Worm (Caenorhabditis elegans) whole organism, L3 larva: ENCODE data around the gene C27A2.8.

Experiments used
- R02D3.7 ChIP-seq: fragments of 150-350 bp; optimal IDR thresholded peaks from 2 replicates; lab custom pipeline; 2014; ENCODE audit warnings: missing biosample characterization, missing genetic modification characterization
- ZK546.5 ChIP-seq: sonication (generic microtip); optimal IDR thresholded peaks from 2 replicates; lab custom pipeline; 2017; ENCODE audit warnings: missing biosample characterization, missing genetic modification characterization
- ceh-16 ChIP-seq: sonication (generic microtip); optimal IDR thresholded peaks from 2 replicates; lab custom pipeline; 2017; ENCODE audit warnings: missing biosample characterization, missing genetic modification characterization
- ceh-28 ChIP-seq: fragments of 150-350 bp; optimal IDR thresholded peaks from 2 replicates; lab custom pipeline; 2014; ENCODE audit warnings: missing biosample characterization, missing genetic modification reagents, missing genetic modification characterization
- egl-27 ChIP-seq: sonication (generic microtip); optimal IDR thresholded peaks from 4 replicates; lab custom pipeline; 2017; ENCODE audit warnings: missing biosample characterization, missing genetic modification reagents, missing genetic modification characterization
- egl-5 ChIP-seq: fragments of 150-350 bp; optimal IDR thresholded peaks from 2 replicates; lab custom pipeline; 2017; ENCODE audit warnings: missing biosample characterization, missing genetic modification reagents, missing genetic modification characterization, inconsistent platforms
- elt-1 ChIP-seq: fragments of 150-350 bp; optimal IDR thresholded peaks from 2 replicates; lab custom pipeline; 2014; ENCODE audit warnings: missing biosample characterization, missing genetic modification characterization
- elt-2 ChIP-seq: sonication (generic microtip); optimal IDR thresholded peaks from 2 replicates; lab custom pipeline; 2016; ENCODE audit warnings: missing genetic modification reagents, mild to moderate bottlenecking, missing genetic modification characterization, missing compliant biosample characterization
- elt-3 ChIP-seq, 3 experiments: fragments of 150-350 bp in 1 of 3; sonication (generic microtip) in 2 of 3; optimal IDR thresholded peaks; 2 replicates in 2 of 3; 4 replicates in 1 of 3; lab custom pipeline; 2014 to 2017; ENCODE audit warnings: missing biosample characterization in 3 of 3, missing genetic modification characterization in 3 of 3
- fkh-10 ChIP-seq: sonication (generic microtip); optimal IDR thresholded peaks from 2 replicates; lab custom pipeline; 2017; ENCODE audit warnings: missing biosample characterization, missing genetic modification reagents, missing genetic modification characterization
- fkh-2 ChIP-seq: fragments of 150-350 bp; optimal IDR thresholded peaks from 2 replicates; lab custom pipeline; 2014; ENCODE audit warnings: missing biosample characterization, missing genetic modification reagents, missing genetic modification characterization
- hmg-11 ChIP-seq: sonication (generic microtip); optimal IDR thresholded peaks from 2 replicates; lab custom pipeline; 2016; ENCODE audit warnings: missing genetic modification characterization, missing compliant biosample characterization
- lin-39 ChIP-seq: fragments of 150-350 bp; optimal IDR thresholded peaks from 2 replicates; lab custom pipeline; 2018; ENCODE audit warnings: missing biosample characterization, missing genetic modification reagents, missing genetic modification characterization
- mml-1 ChIP-seq: fragments of 150-350 bp; sonication (generic microtip); optimal IDR thresholded peaks from 3 replicates; lab custom pipeline; 2014; ENCODE audit warnings: missing biosample characterization, missing genetic modification characterization
- nfya-1 ChIP-seq: sonication (generic microtip); optimal IDR thresholded peaks from 2 replicates; lab custom pipeline; 2017; ENCODE audit warnings: missing genetic modification characterization, mild to moderate bottlenecking, missing compliant biosample characterization, antibody characterized with exemption, moderate library complexity; ENCODE audit not compliant: insufficient read depth
- nhr-23 ChIP-seq: fragments of 150-350 bp; optimal IDR thresholded peaks from 2 replicates; lab custom pipeline; 2014; ENCODE audit warnings: missing biosample characterization, missing genetic modification reagents, missing genetic modification characterization
- nhr-25 ChIP-seq: sonication (generic microtip); optimal IDR thresholded peaks from 2 replicates; lab custom pipeline; 2017; ENCODE audit warnings: missing biosample characterization, missing genetic modification characterization
- nhr-43 ChIP-seq: sonication (generic microtip); optimal IDR thresholded peaks from 2 replicates; lab custom pipeline; 2016; ENCODE audit warnings: mild to moderate bottlenecking, missing genetic modification characterization, missing compliant biosample characterization; ENCODE audit not compliant: poor library complexity, severe bottlenecking
- nhr-76 ChIP-seq: fragments of 150-350 bp; sonication (generic microtip); optimal IDR thresholded peaks from 5 replicates; lab custom pipeline; 2014; ENCODE audit warnings: missing biosample characterization, missing genetic modification characterization
- pha-4 ChIP-seq: fragments of 150-350 bp; optimal IDR thresholded peaks from 2 replicates; lab custom pipeline; 2014; ENCODE audit warnings: missing biosample characterization, missing genetic modification reagents, missing genetic modification characterization
- pqm-1 ChIP-seq: fragments of 150-350 bp; optimal IDR thresholded peaks from 2 replicates; lab custom pipeline; 2017; ENCODE audit warnings: missing biosample characterization, missing genetic modification characterization, inconsistent platforms
- snpc-4 ChIP-seq: fragments of 150-350 bp; optimal IDR thresholded peaks from 2 replicates; lab custom pipeline; 2014; ENCODE audit warnings: missing biosample characterization, missing genetic modification characterization
- unc-39 ChIP-seq: sonication (generic microtip); optimal IDR thresholded peaks from 4 replicates; lab custom pipeline; 2017; ENCODE audit warnings: missing biosample characterization, missing genetic modification characterization
- unc-62 ChIP-seq: fragments of 150-350 bp; sonication (generic microtip); optimal IDR thresholded peaks from 4 replicates; lab custom pipeline; 2014; ENCODE audit warnings: missing biosample characterization, missing genetic modification reagents, missing genetic modification characterization

C27A2.8 gene

DNA sequence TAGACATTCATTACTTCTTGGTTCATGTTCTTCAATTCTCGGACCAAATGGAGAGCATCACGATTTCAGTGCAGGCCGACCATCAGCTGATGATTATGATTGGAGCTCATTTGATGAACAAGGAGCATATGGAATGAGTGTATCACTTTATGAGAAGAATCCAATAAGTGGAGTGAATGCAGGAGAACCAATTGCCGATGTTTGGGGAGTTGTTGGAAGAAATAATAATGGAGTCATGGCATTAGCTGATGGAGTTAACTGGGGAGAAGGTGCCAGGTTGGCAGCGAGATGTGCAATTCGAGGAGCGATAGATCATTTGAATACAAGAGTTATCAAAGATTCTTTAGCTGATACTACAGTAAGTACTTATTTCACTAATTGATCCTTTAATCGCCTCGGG is 17.1 kb downstream of the C27A2.8 start:
- TF ChIP-seq R02D3.7 (tag; lab: Kevin White, UChicago), result no peak
- no peak for TF ChIP-seq egl-27 (tag; lab: Kevin White, UChicago)

DNA sequence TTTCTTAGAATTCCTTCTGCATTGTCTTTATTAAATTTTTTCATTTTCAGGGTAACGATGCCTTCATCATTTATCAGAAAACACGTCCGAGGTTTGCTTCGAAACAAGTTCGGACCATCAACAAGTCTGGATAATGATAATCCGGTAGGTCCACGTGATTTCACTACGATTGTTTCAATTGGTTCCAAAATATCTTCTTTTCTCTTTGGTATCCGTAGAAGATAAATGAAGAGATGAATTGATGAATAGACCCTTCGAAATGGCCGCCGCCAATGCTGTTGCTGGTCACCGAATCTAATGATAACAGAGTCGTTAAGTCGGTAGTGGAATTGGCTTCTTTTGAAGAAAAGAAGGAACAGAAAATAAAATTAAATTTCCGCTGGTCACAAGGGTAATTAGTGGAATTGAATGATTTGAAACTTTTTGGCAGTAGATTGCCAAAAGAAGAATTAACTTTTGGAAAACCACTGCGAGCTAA is 17.9 kb downstream of the C27A2.8 start, which contains the start of gene F33G12.6:
TSS of gene F33G12.6 (plus strand) at position 51 of the 478 bp plus-strand sequence.
- TF ChIP-seq elt-1 (tag; lab: Kevin White, UChicago) (no peak), R02D3.7 (tag; lab: Kevin White, UChicago) (no peak), egl-5 (tag; lab: Kevin White, UChicago) (peak; percentile 76), nhr-76 (tag; lab: Kevin White, UChicago) (no peak), unc-39 (no peak), ceh-28 (tag; lab: Kevin White, UChicago) (no peak)

DNA sequence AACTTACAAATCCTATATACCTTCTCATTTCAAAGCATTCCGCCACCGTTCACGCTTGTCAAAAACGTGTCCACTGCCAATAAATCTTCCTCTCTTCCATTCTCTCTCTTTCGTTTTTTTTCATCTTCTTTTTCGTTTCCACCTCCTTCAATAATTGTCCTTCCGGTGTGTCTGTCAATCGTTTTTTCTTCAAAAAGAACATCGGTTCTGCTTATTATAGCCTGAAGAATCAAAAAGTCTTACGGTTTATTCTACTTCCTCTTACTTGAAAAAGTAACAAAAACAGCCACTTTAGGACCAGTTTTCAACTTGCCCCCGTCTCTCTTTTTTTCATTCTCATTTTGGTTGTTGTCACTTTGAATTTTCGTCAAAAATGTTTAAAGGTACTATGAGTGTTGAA is 18.6 kb downstream of the C27A2.8 start:
- TF ChIP-seq elt-2 (tag; lab: Kevin White, UChicago) (no peak), lin-39 (no peak), nhr-25 (peak; percentile 58), elt-3 (tag; optimal IDR thresholded peaks at IDR 0.05; lab: Kevin White, UChicago) (peak in 1 of 3 experiments; percentile 14), ceh-28 (tag; lab: Kevin White, UChicago) (peak; percentile 5), nhr-23 (tag; lab: Kevin White, UChicago) (peak; percentile 48), nhr-43 (peak; percentile 13), unc-62 (GFP tag; lab: Kevin White, UChicago) (peak; percentile 56), fkh-10 (GFP tag; lab: Kevin White, UChicago) (no peak), nfya-1 (tag; lab: Kevin White, UChicago) (peak; percentile 17)

DNA sequence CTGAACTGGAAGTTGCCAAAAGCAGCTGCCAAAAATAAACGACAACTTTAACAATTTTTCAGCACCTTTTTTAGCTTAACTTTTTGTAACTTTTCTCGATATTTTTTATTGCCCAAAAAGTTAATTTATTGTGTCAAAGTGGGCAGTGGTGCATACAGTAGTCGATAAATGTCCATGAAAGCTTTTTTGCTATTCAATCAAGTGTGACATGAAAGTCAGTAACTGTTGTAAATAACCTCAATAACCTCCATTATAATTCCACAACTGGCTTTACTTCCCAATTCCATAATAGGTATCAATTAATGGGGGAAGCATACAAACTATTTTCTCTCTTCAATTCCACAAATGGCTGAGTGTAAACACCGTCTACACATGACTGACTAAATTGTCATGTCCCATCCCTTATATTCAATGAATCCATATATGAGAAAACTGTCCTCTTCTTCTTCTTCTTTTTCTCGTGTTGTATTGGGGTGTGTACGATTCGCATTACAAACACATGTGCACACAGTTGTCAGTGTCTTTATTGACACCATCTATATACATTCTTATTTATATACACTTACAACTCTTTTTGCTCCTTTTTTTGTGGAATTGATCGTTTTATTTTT is 19.6 kb downstream of the C27A2.8 start:
- TF ChIP-seq unc-39, result no peak
- TF ChIP-seq ZK546.5, result no peak
- TF ChIP-seq pha-4 (tag; lab: Kevin White, UChicago), result peak; percentile 53
- TF ChIP-seq pqm-1 (tag; lab: Kevin White, UChicago), result no peak
- TF ChIP-seq elt-2 (tag; lab: Kevin White, UChicago), result no peak
- no peak for TF ChIP-seq lin-39

DNA sequence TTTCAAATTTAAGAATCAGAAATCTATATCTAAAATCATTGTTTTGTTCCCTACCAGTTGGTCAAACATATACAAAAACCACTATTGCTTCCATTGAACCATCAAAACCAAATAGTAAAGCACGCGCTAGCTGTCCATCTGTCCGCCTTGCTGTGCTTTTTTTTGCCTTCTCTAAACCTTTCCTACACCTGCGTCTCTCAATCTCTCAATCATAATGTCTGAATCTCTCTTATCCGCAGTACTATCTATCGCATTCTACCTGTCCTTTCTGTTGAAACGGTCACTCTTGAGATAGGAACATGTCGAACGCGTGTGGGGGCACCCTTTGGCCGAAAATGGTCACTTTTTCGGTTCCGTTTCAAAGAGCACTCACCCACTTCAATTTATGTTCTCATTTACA is 20.6 kb downstream of the C27A2.8 start:
- TF ChIP-seq nhr-23 (tag; lab: Kevin White, UChicago), result peak; percentile 36
- peak; percentile 4 for TF ChIP-seq nfya-1 (tag; lab: Kevin White, UChicago)
- no peak for TF ChIP-seq snpc-4 (tag; lab: Kevin White, UChicago)
- peak; percentile 37 for TF ChIP-seq nhr-25
- peak; percentile 37 for TF ChIP-seq pha-4 (tag; lab: Kevin White, UChicago)
- peak; percentile 13 for TF ChIP-seq egl-5 (tag; lab: Kevin White, UChicago)

DNA sequence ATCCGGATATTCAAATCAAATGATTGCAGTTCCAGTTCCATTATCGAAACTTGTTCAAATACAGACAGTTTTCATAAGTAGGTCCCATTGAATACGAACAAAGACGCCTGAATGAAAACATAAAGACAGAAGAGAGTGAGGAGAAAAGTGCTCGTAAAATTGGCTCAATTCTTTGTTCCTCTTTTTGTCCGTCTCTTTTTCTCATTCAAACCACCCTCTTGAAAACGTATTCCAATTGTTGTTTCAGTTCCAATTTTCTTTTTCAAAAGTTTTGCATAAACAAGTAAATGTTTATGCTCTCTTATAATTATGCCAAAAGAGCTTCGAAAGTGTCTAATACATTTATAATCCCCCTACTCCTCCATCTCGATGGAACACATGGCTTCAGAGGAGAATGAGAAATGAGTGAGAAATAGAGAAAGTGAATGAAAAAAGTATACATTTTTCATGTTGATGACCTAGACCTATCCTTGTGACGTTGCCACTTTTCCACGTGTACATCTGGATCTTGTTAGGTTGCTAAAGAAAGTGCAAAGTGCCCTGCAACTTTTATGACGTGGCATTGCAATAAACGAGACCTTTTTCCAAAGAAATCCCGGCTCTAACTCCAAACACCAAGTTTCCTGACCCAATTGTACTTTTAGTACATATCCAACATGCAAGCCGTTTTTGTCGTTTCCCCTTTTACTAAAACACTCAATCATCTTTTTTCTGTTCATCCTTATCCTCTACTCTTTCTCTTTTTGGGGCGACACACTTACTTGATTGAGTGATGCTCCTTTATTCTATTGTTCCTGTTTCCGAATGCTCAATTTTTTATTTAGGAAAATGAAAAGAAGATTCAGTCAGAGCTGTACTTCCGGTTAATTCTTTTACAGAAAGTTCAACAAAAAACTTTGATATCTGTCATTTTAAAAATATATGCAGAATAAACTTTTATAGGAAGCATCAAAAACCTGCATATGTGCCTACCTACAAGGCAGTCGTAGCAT is 21.3 kb downstream of the C27A2.8 start:
- TF ChIP-seq unc-62 (GFP tag; lab: Kevin White, UChicago) (peak; percentile 3), nfya-1 (tag; lab: Kevin White, UChicago) (peak; percentile 4), egl-5 (tag; lab: Kevin White, UChicago) (peak; percentile 3), fkh-2 (tag; lab: Kevin White, UChicago) (peak; percentile 84), hmg-11 (tag; lab: Kevin White, UChicago) (peak; percentile 9), lin-39 (no peak), mml-1 (tag; lab: Kevin White, UChicago) (no peak), ceh-16 (tag; lab: Kevin White, UChicago) (no peak), fkh-10 (GFP tag; lab: Kevin White, UChicago) (peak; percentile 90)
